Fruit fly (Drosophila melanogaster) whole organism, prepupa: ENCODE measurements around the gene CG11498.

Experiments
- cyc ChIP-seq: fragments of 200-800 bp; sonication (Bioruptor generic); optimal IDR thresholded peaks from 3 replicates; lab custom pipeline; 2016; ENCODE audit warnings: missing biosample characterization, missing genetic modification characterization
- svp ChIP-seq: fragments of 200-800 bp; sonication (Bioruptor generic); peaks from one replicate; lab custom pipeline; 2016; ENCODE audit warnings: missing biosample characterization, missing genetic modification characterization

DNA sequence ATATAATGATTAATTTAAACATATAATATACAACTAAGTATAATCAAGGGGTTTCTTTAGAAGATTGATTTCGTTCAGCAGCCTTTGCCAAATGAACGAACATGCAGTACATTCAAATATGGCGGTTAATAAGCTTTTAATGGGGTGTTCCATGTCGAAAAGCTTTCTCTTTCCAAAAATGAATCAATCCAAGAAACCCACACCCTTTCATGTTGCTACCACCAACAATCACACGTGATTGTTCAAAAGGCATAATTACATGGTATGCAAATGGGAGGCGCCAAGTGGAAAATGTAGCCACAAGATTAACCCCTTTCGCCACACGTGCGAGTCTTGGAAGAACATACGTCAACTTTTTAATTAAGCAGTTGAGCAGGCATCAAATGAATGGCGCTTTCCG, 45.7 kb upstream of the CG11498 start:
- TF ChIP-seq cyc (no peak), svp (GFP tag; lab: Kevin White, UChicago) (no peak)
